Fruit fly (Drosophila melanogaster) whole organism, wandering third instar larva: ENCODE data around the gene ERp44.

Source experiments
- Abd-B ChIP-seq: fragments of >200 bp; optimal IDR thresholded peaks from 2 replicates; lab custom pipeline; 2017; ENCODE audit warnings: missing biosample characterization, missing genetic modification characterization
- CG32264 ChIP-seq: fragments of 200-800 bp; sonication (Bioruptor generic); optimal IDR thresholded peaks from 2 replicates; lab custom pipeline; 2016; ENCODE audit warnings: missing biosample characterization, missing genetic modification characterization
- CG9705 ChIP-seq: fragments of 200-800 bp; sonication (Bioruptor generic); optimal IDR thresholded peaks from 2 replicates; lab custom pipeline; 2018; ENCODE audit warnings: missing biosample characterization, mild to moderate bottlenecking, missing genetic modification characterization
- CrebA ChIP-seq: fragments of 200-800 bp; sonication (Bioruptor generic); optimal IDR thresholded peaks from 2 replicates; lab custom pipeline; 2016; ENCODE audit warnings: missing biosample characterization, mild to moderate bottlenecking, missing genetic modification characterization, borderline replicate concordance
- Dfd ChIP-seq: fragments of >200 bp; optimal IDR thresholded peaks from 2 replicates; lab custom pipeline; 2017; ENCODE audit warnings: missing biosample characterization, missing genetic modification characterization
- Dif ChIP-seq: fragments of 200-275, 200-300 bp; sonication (Bioruptor generic); optimal IDR thresholded peaks from 2 replicates; lab custom pipeline; 2018; ENCODE audit warnings: missing biosample characterization, missing genetic modification characterization; ENCODE audit not compliant: partially characterized antibody
- GATAd ChIP-seq: sonication (Bioruptor generic); optimal IDR thresholded peaks from 2 replicates; lab custom pipeline; 2016; ENCODE audit warnings: missing biosample characterization, missing genetic modification characterization
- HLH106 ChIP-seq: fragments of 200-800 bp; optimal IDR thresholded peaks from 3 replicates; lab custom pipeline; 2019; ENCODE audit warnings: missing biosample characterization, mild to moderate bottlenecking, missing genetic modification characterization, moderate library complexity
- Hnf4 ChIP-seq: fragments of 200-800 bp; sonication (Bioruptor generic); optimal IDR thresholded peaks from 2 replicates; lab custom pipeline; 2016; ENCODE audit warnings: missing biosample characterization, mild to moderate bottlenecking, missing genetic modification characterization
- Hr78 ChIP-seq: fragments of >200 bp; optimal IDR thresholded peaks from 2 replicates; lab custom pipeline; 2017; ENCODE audit warnings: missing biosample characterization, missing genetic modification characterization
- Hr83 ChIP-seq: fragments of 200-300 bp; sonication (Bioruptor generic); optimal IDR thresholded peaks from 2 replicates; lab custom pipeline; 2016; ENCODE audit warnings: missing biosample characterization, mild to moderate bottlenecking, missing genetic modification characterization, moderate library complexity; ENCODE audit not compliant: poor library complexity, severe bottlenecking
- Jra ChIP-seq: sonication (Bioruptor generic); optimal IDR thresholded peaks from 2 replicates; lab custom pipeline; 2016; ENCODE audit warnings: missing biosample characterization, missing genetic modification characterization
- Mio ChIP-seq: sonication (Bioruptor generic); optimal IDR thresholded peaks from 2 replicates; lab custom pipeline; 2016; ENCODE audit warnings: missing biosample characterization, missing genetic modification characterization
- Myc ChIP-seq: fragments of >200 bp; optimal IDR thresholded peaks from 2 replicates; lab custom pipeline; 2017
- N ChIP-seq: fragments of >200 bp; optimal IDR thresholded peaks from 2 replicates; lab custom pipeline; 2018; ENCODE audit warnings: missing biosample characterization, missing external identifiers, missing genetic modification characterization
- OdsH ChIP-seq: fragments of 200-800 bp; sonication (Bioruptor generic); optimal IDR thresholded peaks from 2 replicates; lab custom pipeline; 2016; ENCODE audit warnings: missing biosample characterization, mild to moderate bottlenecking, missing genetic modification characterization
- Rel ChIP-seq, 2 experiments: fragments of 200-800 bp; sonication (Bioruptor generic) in 1 of 2; optimal IDR thresholded peaks; 2 replicates in 1 of 2; 3 replicates in 1 of 2; lab custom pipeline; 2016 to 2019; ENCODE audit warnings: mild to moderate bottlenecking in 2 of 2, missing biosample characterization in 2 of 2, missing genetic modification characterization in 2 of 2, moderate library complexity in 1 of 2
- Sp1 ChIP-seq: fragments of 200-800 bp; sonication (Bioruptor generic); optimal IDR thresholded peaks from 3 replicates; lab custom pipeline; 2019; ENCODE audit warnings: missing biosample characterization, mild to moderate bottlenecking, missing genetic modification characterization, moderate library complexity
- Vsx2 ChIP-seq: fragments of 200-300, 225-300 bp; sonication (Bioruptor generic); optimal IDR thresholded peaks from 2 replicates; lab custom pipeline; 2018; ENCODE audit warnings: missing biosample characterization, missing genetic modification characterization; ENCODE audit not compliant: partially characterized antibody
- br ChIP-seq: fragments of 200-800 bp; sonication (Bioruptor generic); optimal IDR thresholded peaks from 2 replicates; lab custom pipeline; 2016; ENCODE audit warnings: missing biosample characterization, missing genetic modification characterization
- brk ChIP-seq: fragments of 200-800 bp; sonication (Bioruptor generic); optimal IDR thresholded peaks from 2 replicates; lab custom pipeline; 2016; ENCODE audit warnings: missing biosample characterization, mild to moderate bottlenecking, missing genetic modification characterization
- dl ChIP-seq, 2 experiments: fragments of 175-275, 200-275 bp in 1 of 2; fragments of 200-275 bp in 1 of 2; sonication (Bioruptor generic); optimal IDR thresholded peaks; lab custom pipeline; 2018; ENCODE audit warnings: mild to moderate bottlenecking in 2 of 2, missing biosample characterization in 2 of 2, missing genetic modification characterization in 2 of 2, moderate library complexity in 2 of 2; ENCODE audit not compliant: partially characterized antibody in 2 of 2, insufficient read depth in 1 of 2
- dmrt93B ChIP-seq: fragments of 200-800 bp; sonication (Bioruptor generic); optimal IDR thresholded peaks from 2 replicates; lab custom pipeline; 2018; ENCODE audit warnings: missing biosample characterization, mild to moderate bottlenecking, missing genetic modification characterization
- dsf ChIP-seq: sonication (Bioruptor generic); optimal IDR thresholded peaks from 2 replicates; lab custom pipeline; 2016; ENCODE audit warnings: missing biosample characterization, missing genetic modification characterization, borderline replicate concordance
- ey ChIP-seq: fragments of 200-800 bp; sonication (Bioruptor generic); optimal IDR thresholded peaks from 2 replicates; lab custom pipeline; 2016; ENCODE audit warnings: missing biosample characterization, missing genetic modification characterization
- foxo ChIP-seq, 2 experiments: fragments of 200-800 bp; sonication (Bioruptor generic); optimal IDR thresholded peaks; 2 replicates in 1 of 2; 3 replicates in 1 of 2; lab custom pipeline; 2016 to 2017; ENCODE audit warnings: missing biosample characterization in 2 of 2, missing genetic modification characterization in 2 of 2
- fru ChIP-seq: fragments of 200-800 bp; sonication (Bioruptor generic); optimal IDR thresholded peaks from 3 replicates; lab custom pipeline; 2016; ENCODE audit warnings: missing biosample characterization, mild to moderate bottlenecking, missing genetic modification characterization
- h ChIP-seq: fragments of 200-800 bp; sonication (Bioruptor generic); optimal IDR thresholded peaks from 3 replicates; lab custom pipeline; 2016; ENCODE audit warnings: missing biosample characterization, mild to moderate bottlenecking, missing genetic modification characterization
- jim ChIP-seq: fragments of 175-275, 200-325 bp; sonication (Bioruptor generic); optimal IDR thresholded peaks from 2 replicates; lab custom pipeline; 2016; ENCODE audit warnings: missing biosample characterization, mild to moderate bottlenecking, missing genetic modification characterization
- lola ChIP-seq: fragments of >200 bp; optimal IDR thresholded peaks from 2 replicates; lab custom pipeline; 2017; ENCODE audit warnings: missing biosample characterization, missing genetic modification characterization
- pan ChIP-seq: fragments of >200 bp; optimal IDR thresholded peaks from 2 replicates; lab custom pipeline; 2017
- psq ChIP-seq: fragments of 200-800 bp; sonication (Bioruptor generic); optimal IDR thresholded peaks from 3 replicates; lab custom pipeline; 2017; ENCODE audit warnings: missing biosample characterization, mild to moderate bottlenecking, missing genetic modification characterization, moderate library complexity
- rgr ChIP-seq: fragments of 200-800 bp; sonication (Bioruptor generic); optimal IDR thresholded peaks from 3 replicates; lab custom pipeline; 2016; ENCODE audit warnings: missing biosample characterization, mild to moderate bottlenecking, missing genetic modification characterization
- sage ChIP-seq: fragments of 200-800 bp; sonication (Bioruptor generic); optimal IDR thresholded peaks from 2 replicates; lab custom pipeline; 2016; ENCODE audit warnings: missing biosample characterization, mild to moderate bottlenecking, missing genetic modification characterization
- sv ChIP-seq: fragments of 200-800 bp; sonication (Bioruptor generic); optimal IDR thresholded peaks from 3 replicates; lab custom pipeline; 2016; ENCODE audit warnings: missing biosample characterization, missing genetic modification characterization
- tai ChIP-seq: sonication (Bioruptor generic); optimal IDR thresholded peaks from 2 replicates; lab custom pipeline; 2016; ENCODE audit warnings: missing biosample characterization, missing genetic modification characterization
- usp ChIP-seq: fragments of >200 bp; optimal IDR thresholded peaks from 2 replicates; lab custom pipeline; 2017; ENCODE audit warnings: missing biosample characterization, missing genetic modification characterization
- woc ChIP-seq: sonication (Bioruptor generic); optimal IDR thresholded peaks from 2 replicates; lab custom pipeline; 2016; ENCODE audit warnings: missing biosample characterization, mild to moderate bottlenecking, missing genetic modification characterization

ERp44 gene

DNA sequence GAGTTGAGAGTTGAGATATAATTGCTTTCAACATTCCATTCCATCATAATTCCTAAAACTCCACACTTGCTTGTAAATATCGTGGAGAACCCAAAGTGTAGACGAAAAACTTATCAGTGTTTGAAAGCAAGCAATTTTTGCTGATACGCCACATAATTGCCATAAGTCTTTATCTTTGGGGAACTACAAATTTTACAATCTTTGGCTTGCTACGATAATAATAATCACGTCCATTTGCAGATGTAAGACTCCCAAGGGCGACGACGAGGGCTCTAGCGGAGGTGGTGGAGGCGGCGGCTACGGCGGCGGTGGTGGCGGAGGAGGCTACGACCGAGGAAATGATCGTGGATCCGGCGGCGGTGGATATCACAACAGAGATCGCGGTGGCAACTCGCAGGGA, 4.9 kb downstream of the ERp44 start:
- TF ChIP-seq Rel (GFP tag; optimal IDR thresholded peaks at IDR 0.05; lab: Kevin White, UChicago): no peak
- peak; percentile 56 for TF ChIP-seq Rel (tag; optimal IDR thresholded peaks at IDR 0.05; lab: Kevin White, UChicago)
- no peak for TF ChIP-seq Vsx2 (GFP tag; lab: Kevin White, UChicago)
- TF ChIP-seq jim (GFP tag; lab: Kevin White, UChicago): no peak
- no peak for TF ChIP-seq foxo (GFP tag; optimal IDR thresholded peaks at IDR 0.05; lab: Kevin White, UChicago)

dm6 chrX:16288999-16289398, 8.5 kb downstream of the ERp44 start:
- TF ChIP-seq rgr (no peak), Vsx2 (GFP tag; lab: Kevin White, UChicago) (no peak), psq (no peak), Dif (no peak), dmrt93B (no peak), woc (no peak), Mio (GFP tag; lab: Kevin White, UChicago) (no peak), CrebA (GFP tag; lab: Kevin White, UChicago) (no peak), ey (GFP tag; lab: Kevin White, UChicago) (no peak), usp (GFP tag; lab: Kevin White, UChicago) (no peak), br (GFP tag; lab: Kevin White, UChicago) (no peak), h (GFP tag; lab: Kevin White, UChicago) (no peak), tai (GFP tag; lab: Kevin White, UChicago) (no peak), Abd-B (GFP tag; lab: Kevin White, UChicago) (no peak), Jra (GFP tag; lab: Kevin White, UChicago) (no peak)

- TF ChIP-seq Dif (no peak), sage (peak; percentile 41), Myc (peak; percentile 13), rgr (peak; percentile 59), Hr78 (GFP tag; lab: Kevin White, UChicago) (no peak), CrebA (GFP tag; lab: Kevin White, UChicago) (no peak), foxo (GFP tag; optimal IDR thresholded peaks at IDR 0.05; lab: Kevin White, UChicago) (peak in 1 of 2 experiments; percentile 60), h (GFP tag; lab: Kevin White, UChicago) (peak; percentile 67), Dfd (no peak), OdsH (peak; percentile 50), tai (GFP tag; lab: Kevin White, UChicago) (peak; percentile 72), ey (GFP tag; lab: Kevin White, UChicago) (no peak), N (GFP tag; lab: Kevin White, UChicago) (no peak), dsf (GFP tag; lab: Kevin White, UChicago) (peak; percentile 5), usp (GFP tag; lab: Kevin White, UChicago) (no peak), CG32264 (GFP tag; lab: Kevin White, UChicago) (no peak), psq (peak; percentile 47), Vsx2 (GFP tag; lab: Kevin White, UChicago) (no peak), fru (GFP tag; lab: Kevin White, UChicago) (no peak), HLH106 (tag; lab: Kevin White, UChicago) (peak; percentile 52), jim (GFP tag; lab: Kevin White, UChicago) (no peak), Hnf4 (peak; percentile 63), Abd-B (GFP tag; lab: Kevin White, UChicago) (no peak), dmrt93B (no peak), Sp1 (GFP tag; lab: Kevin White, UChicago) (peak; percentile 48), CG9705 (GFP tag; lab: Kevin White, UChicago) (peak; percentile 40), Rel (GFP tag; optimal IDR thresholded peaks at IDR 0.05; lab: Kevin White, UChicago) (no peak), Rel (tag; optimal IDR thresholded peaks at IDR 0.05; lab: Kevin White, UChicago) (peak; percentile 25), dl (GFP tag; optimal IDR thresholded peaks at IDR 0.05; lab: Kevin White, UChicago; ENCODE audit: insufficient read depth in 1 of 2, partially characterized antibody in 2 of 2) (no peak), brk (peak; percentile 33), woc (peak; percentile 8), pan (lab: Kevin White, UChicago) (no peak), Jra (GFP tag; lab: Kevin White, UChicago) (peak; percentile 29), Mio (GFP tag; lab: Kevin White, UChicago) (no peak), Hr83 (GFP tag; lab: Kevin White, UChicago) (no peak), br (GFP tag; lab: Kevin White, UChicago) (peak; percentile 41), GATAd (GFP tag; lab: Kevin White, UChicago) (peak; percentile 49), lola (GFP tag; lab: Kevin White, UChicago) (no peak), sv (GFP tag; lab: Kevin White, UChicago) (no peak)
- TF ChIP-seq, all 38 proteins: peak for 19
Observed at dm6 chrX:16288492-16288964, 9.0 kb downstream of the ERp44 start, which contains the start of the genes CG32576 and caz. Gene CG32576 (minus strand): TSS chrX:16288533. Gene caz (plus strand): TSS chrX:16288810.
